Fruit fly (Drosophila melanogaster): ENCODE measurements around the gene smog.
A peak's percentile ranks its signal among the peaks of the same experiment; 100 is the strongest.

Gene smog

DNA sequence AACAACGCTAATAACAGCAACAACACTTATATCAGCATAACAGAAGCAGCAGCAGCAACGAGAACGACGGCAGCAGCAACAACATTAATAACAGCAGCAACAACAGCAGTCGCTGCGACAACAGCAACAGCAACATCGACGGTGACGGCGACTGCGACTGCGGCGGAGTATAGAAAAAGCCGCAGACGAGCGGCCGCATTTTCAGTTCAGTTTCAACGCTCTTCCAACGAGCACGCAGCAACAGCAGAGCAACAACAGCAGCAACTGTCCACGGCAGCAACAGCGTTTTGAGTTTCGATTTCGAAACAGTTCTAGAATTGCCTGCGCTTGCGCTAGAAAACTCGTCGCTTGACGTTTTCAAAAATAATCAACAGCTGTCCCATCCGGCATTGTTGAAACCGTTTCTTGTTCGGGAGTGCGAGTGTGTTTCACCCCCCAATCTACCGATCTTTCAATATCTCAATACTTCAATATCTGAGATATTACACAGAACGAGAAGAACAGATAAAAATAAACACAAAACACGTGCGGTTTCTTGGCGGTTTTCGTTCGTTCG lies 39.3 kb downstream of the smog start, which contains the start of gene CG3036 (continued):
- TF ChIP-seq CG17829 (tag; optimal IDR thresholded peaks at IDR 0.05) (peak; percentile 68), CG8089 (GFP tag; optimal IDR thresholded peaks at IDR 0.05) (no peak), kni (GFP tag; optimal IDR thresholded peaks at IDR 0.05) (peak; percentile 42), ab (GFP tag; optimal IDR thresholded peaks at IDR 0.05) (no peak), Trl (optimal IDR thresholded peaks at IDR 0.05) (peak in 1 of 2 experiments; percentile 27), Trl (GFP tag; optimal IDR thresholded peaks at IDR 0.05) (peak; percentile 25), stc (GFP tag; IDR thresholded peaks at IDR 0.05) (peak; percentile 50; the same call in 1 of the 2 replicates), HLHmδ (GFP tag; optimal IDR thresholded peaks at IDR 0.05) (peak; percentile 58), Opbp (GFP tag; IDR thresholded peaks at IDR 0.05; ENCODE audit: partially characterized antibody) (peak; percentile 77), chn (GFP tag; optimal IDR thresholded peaks at IDR 0.05) (peak; percentile 27), hkb (optimal IDR thresholded peaks at IDR 0.05) (no peak), hkb (GFP tag; IDR thresholded peaks at IDR 0.05) (no peak; the same call in none of the 2 replicates), ranshi (GFP tag; IDR thresholded peaks at IDR 0.05) (peak; percentile 18; the same call in 1 of the 2 replicates), Med (GFP tag) (peak; percentile 90), lbe (GFP tag; optimal IDR thresholded peaks at IDR 0.05) (no peak), E2f1 (GFP tag; IDR thresholded peaks at IDR 0.05) (no peak), CG10979 (tag; optimal IDR thresholded peaks at IDR 0.05) (peak; percentile 42), sens (GFP tag) (peak; percentile 82), Atf6 (GFP tag; IDR thresholded peaks at IDR 0.05) (peak; percentile 57; the same call in 1 of the 2 replicates), CG17568 (GFP tag; optimal IDR thresholded peaks at IDR 0.05) (peak; percentile 38), tna (GFP tag; IDR thresholded peaks at IDR 0.05; ENCODE audit: partially characterized antibody) (peak; percentile 69), crol (GFP tag; IDR thresholded peaks at IDR 0.05) (peak; percentile 40; the same call in 1 of the 2 replicates), CG13775 (GFP tag; optimal IDR thresholded peaks at IDR 0.05) (no peak), ato (GFP tag; IDR thresholded peaks at IDR 0.05; ENCODE audit: partially characterized antibody) (0 out of 2 replicates have a peak, but pooled peaks have one; percentile 52), row (GFP tag; IDR thresholded peaks at IDR 0.05) (peak; percentile 6; the same call in 1 of the 3 replicates), trem (tag; optimal IDR thresholded peaks at IDR 0.05) (peak; percentile 18), CG31224 (GFP tag; IDR thresholded peaks at IDR 0.05) (no peak), Deaf1 (tag; optimal IDR thresholded peaks at IDR 0.05) (peak; percentile 78), CG33213 (GFP tag; optimal IDR thresholded peaks at IDR 0.05) (peak; percentile 36), cwo (GFP tag; optimal IDR thresholded peaks at IDR 0.05) (peak; percentile 81), CG4707 (GFP tag; optimal IDR thresholded peaks at IDR 0.05) (no peak), scrt (GFP tag; optimal IDR thresholded peaks at IDR 0.05) (peak; percentile 88), p53 (GFP tag; optimal IDR thresholded peaks at IDR 0.05) (no peak), CG13123 (GFP tag; optimal IDR thresholded peaks at IDR 0.05) (no peak), crp (GFP tag; optimal IDR thresholded peaks at IDR 0.05) (peak in 1 of 2 experiments; percentile 44), lmd (GFP tag; IDR thresholded peaks at IDR 0.05) (no peak), kay (GFP tag; optimal IDR thresholded peaks at IDR 0.05) (no peak), luna (GFP tag; optimal IDR thresholded peaks at IDR 0.05) (peak; percentile 18), Hmx (GFP tag; optimal IDR thresholded peaks at IDR 0.05) (no peak), ind (GFP tag; optimal IDR thresholded peaks at IDR 0.05) (no peak), prd (optimal IDR thresholded peaks at IDR 0.05) (no peak), prd (GFP tag; IDR thresholded peaks at IDR 0.05) (0 out of 3 replicates have a peak, but pooled peaks have one; percentile 22), eve (GFP tag; optimal IDR thresholded peaks at IDR 0.05) (no peak), HLH3B (GFP tag; IDR thresholded peaks at IDR 0.05) (peak; percentile 32; the same call in 1 of the 2 replicates), bbx (GFP tag; IDR thresholded peaks at IDR 0.05; ENCODE audit: partially characterized antibody) (peak; percentile 69), mirr (GFP tag; optimal IDR thresholded peaks at IDR 0.05) (peak; percentile 34), ase (GFP tag; IDR thresholded peaks at IDR 0.05) (no peak), Hsf (GFP tag; optimal IDR thresholded peaks at IDR 0.05) (peak; percentile 14), bowl (GFP tag; IDR thresholded peaks at IDR 0.05) (peak; percentile 57; the same call in 1 of the 2 replicates), so (GFP tag; IDR thresholded peaks at IDR 0.05) (peak; percentile 54; the same call in 1 of the 3 replicates), sd (tag; optimal IDR thresholded peaks at IDR 0.05) (peak; percentile 62)
